Fruit fly (Drosophila melanogaster): ENCODE data around the gene msd5.

The msd5 gene

DNA sequence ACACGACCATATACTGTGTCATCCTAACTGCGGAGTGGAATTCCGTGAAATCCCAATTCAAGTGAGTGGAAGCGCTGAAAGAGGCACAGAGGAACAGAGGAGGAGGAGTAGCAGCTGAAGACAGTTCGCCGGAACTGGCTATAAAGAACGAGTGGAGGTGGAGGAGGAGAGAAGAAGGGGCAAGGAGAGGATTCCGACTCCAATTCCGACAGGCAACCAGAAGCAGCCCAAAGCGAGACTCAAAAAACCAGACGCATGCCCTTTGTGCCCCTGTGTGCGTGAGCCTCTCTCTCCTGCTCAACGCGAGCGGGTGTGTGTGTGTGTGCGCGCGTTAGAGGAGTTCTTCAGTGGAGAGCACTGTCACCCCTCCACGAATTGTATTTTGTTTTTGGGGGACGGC, 16.5 kb upstream of the msd5 start (continued):
- TF ChIP-seq prd (optimal IDR thresholded peaks at IDR 0.05) (no peak), prd (GFP tag; IDR thresholded peaks at IDR 0.05) (no peak), toy (GFP tag; IDR thresholded peaks at IDR 0.05) (no peak), CG1647 (GFP tag; optimal IDR thresholded peaks at IDR 0.05) (no peak), nmo (GFP tag; optimal IDR thresholded peaks at IDR 0.05) (no peak), CG11560 (tag; IDR thresholded peaks at IDR 0.05) (no peak), Ets65A (GFP tag) (peak; percentile 68), z (GFP tag; IDR thresholded peaks at IDR 0.05) (peak; percentile 88), Side (GFP tag; optimal IDR thresholded peaks at IDR 0.05) (no peak), HLH54F (GFP tag; optimal IDR thresholded peaks at IDR 0.05) (no peak), CG32532 (GFP tag; IDR thresholded peaks at IDR 0.05) (no peak), cas (GFP tag; IDR thresholded peaks at IDR 0.05) (no peak), Poxn (GFP tag; IDR thresholded peaks at IDR 0.05) (no peak), CG7372 (GFP tag; IDR thresholded peaks at IDR 0.05) (no peak), CG7963 (GFP tag; IDR thresholded peaks at IDR 0.05; ENCODE audit: partially characterized antibody) (no peak), crol (GFP tag; IDR thresholded peaks at IDR 0.05) (peak; percentile 82), CG8765 (GFP tag; IDR thresholded peaks at IDR 0.05) (no peak), fd96Cb (tag; optimal IDR thresholded peaks at IDR 0.05) (no peak), Bgb (GFP tag; IDR thresholded peaks at IDR 0.05; ENCODE audit: partially characterized antibody) (no peak; the same call in 1 of the 2 replicates), ara (GFP tag; IDR thresholded peaks at IDR 0.05) (no peak), B-H1 (GFP tag; IDR thresholded peaks at IDR 0.05) (no peak), NC2β (GFP tag; optimal IDR thresholded peaks at IDR 0.05) (no peak), Meics (GFP tag; optimal IDR thresholded peaks at IDR 0.05) (no peak), fru (optimal IDR thresholded peaks at IDR 0.05) (no peak)

DNA sequence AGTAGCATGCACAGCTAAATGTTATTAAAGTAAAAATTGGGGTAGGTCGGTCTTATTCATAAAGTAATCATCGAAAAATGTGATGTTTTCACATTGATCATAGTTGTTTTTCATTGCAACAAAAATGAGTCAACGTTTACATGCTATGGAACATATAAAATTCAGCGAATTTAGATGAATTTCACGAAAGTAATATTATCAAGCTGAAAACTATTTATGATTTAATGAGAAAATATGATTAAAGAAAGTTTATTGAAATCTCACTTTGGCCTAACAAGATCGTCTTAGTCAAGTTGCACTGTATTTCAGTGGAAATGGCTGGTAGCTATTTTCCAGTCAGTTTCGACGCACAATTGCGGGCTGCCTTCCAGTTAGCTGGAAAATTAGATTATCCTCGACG, 16.0 kb upstream of the msd5 start:
- TF ChIP-seq bcd (GFP tag; optimal IDR thresholded peaks at IDR 0.05) (no peak), crp (GFP tag; optimal IDR thresholded peaks at IDR 0.05) (no peak), Bteb2 (GFP tag; optimal IDR thresholded peaks at IDR 0.05) (no peak), oc (tag; optimal IDR thresholded peaks at IDR 0.05) (no peak), klu (GFP tag; IDR thresholded peaks at IDR 0.05) (no peak), gem (tag; optimal IDR thresholded peaks at IDR 0.05) (peak; percentile 21), gsb (GFP tag; IDR thresholded peaks at IDR 0.05) (no peak), CG17568 (GFP tag; optimal IDR thresholded peaks at IDR 0.05) (no peak), CG12391 (tag; optimal IDR thresholded peaks at IDR 0.05) (no peak), Scr (GFP tag; IDR thresholded peaks at IDR 0.05; ENCODE audit: partially characterized antibody) (no peak), CG14441 (GFP tag; IDR thresholded peaks at IDR 0.05) (no peak), sima (GFP tag; optimal IDR thresholded peaks at IDR 0.05) (no peak), Hr39 (optimal IDR thresholded peaks at IDR 0.05) (no peak), ap (GFP tag; IDR thresholded peaks at IDR 0.05) (no peak), CG17912 (GFP tag; optimal IDR thresholded peaks at IDR 0.05) (no peak), Lhr (GFP tag; optimal IDR thresholded peaks at IDR 0.05) (no peak), Myb (GFP tag; optimal IDR thresholded peaks at IDR 0.05) (no peak), HLH3B (GFP tag; IDR thresholded peaks at IDR 0.05) (no peak), Rx (GFP tag; IDR thresholded peaks at IDR 0.05) (no peak), ro (GFP tag; IDR thresholded peaks at IDR 0.05) (no peak), nerfin-2 (GFP tag; IDR thresholded peaks at IDR 0.05; ENCODE audit: partially characterized antibody) (no peak), ssp (GFP tag; IDR thresholded peaks at IDR 0.05) (no peak), ham (GFP tag; IDR thresholded peaks at IDR 0.05) (no peak), sens (GFP tag) (peak; percentile 80), ara (GFP tag; IDR thresholded peaks at IDR 0.05) (0 out of 2 replicates have a peak, but pooled peaks have one; percentile 29), sd (tag; optimal IDR thresholded peaks at IDR 0.05) (no peak), CG7786 (GFP tag; optimal IDR thresholded peaks at IDR 0.05) (no peak), CG8388 (GFP tag; optimal IDR thresholded peaks at IDR 0.05) (no peak), Ravus (GFP tag; IDR thresholded peaks at IDR 0.05) (no peak), Ssrp (tag; optimal IDR thresholded peaks at IDR 0.05) (peak; percentile 29), tio (GFP tag; optimal IDR thresholded peaks at IDR 0.05) (peak; percentile 30), ase (GFP tag; IDR thresholded peaks at IDR 0.05) (peak; percentile 6; the same call in 1 of the 3 replicates)

All from whole organism, embryonic.